Fruit fly (Drosophila melanogaster): Measurements from ENCODE around the gene CalpC.

CalpC gene

dm6 chrX:16332615-16333288, 7.2 kb downstream of the CalpC start (continued):
- TF ChIP-seq ham (GFP tag; IDR thresholded peaks at IDR 0.05), result peak; percentile 75
- peak; percentile 60 for TF ChIP-seq GATAe (GFP tag; conservative IDR thresholded peaks at IDR 0.05)
- TF ChIP-seq CG12104 (GFP tag; optimal IDR thresholded peaks at IDR 0.05), result peak; percentile 94
- peak; percentile 92 for TF ChIP-seq CG12155 (GFP tag; optimal IDR thresholded peaks at IDR 0.05)
- TF ChIP-seq CTCF (GFP tag; optimal IDR thresholded peaks at IDR 0.05), result peak; percentile 67
- peak; percentile 88 for TF ChIP-seq CG31224 (GFP tag; IDR thresholded peaks at IDR 0.05)
- peak; percentile 97 for TF ChIP-seq HmgZ (tag; optimal IDR thresholded peaks at IDR 0.05)
- TF ChIP-seq CG13424 (tag; optimal IDR thresholded peaks at IDR 0.05), result peak; percentile 98
- no peak for TF ChIP-seq vnd (GFP tag; IDR thresholded peaks at IDR 0.05; ENCODE audit: partially characterized antibody)
- TF ChIP-seq zen (tag; optimal IDR thresholded peaks at IDR 0.05), result peak; percentile 94
- peak; percentile 27 for TF ChIP-seq CG7745 (tag; optimal IDR thresholded peaks at IDR 0.05)
- peak; percentile 88 for TF ChIP-seq Vsx1 (GFP tag; optimal IDR thresholded peaks at IDR 0.05)
- TF ChIP-seq CG15696 (tag; optimal IDR thresholded peaks at IDR 0.05), result peak; percentile 93
- TF ChIP-seq Oaz (GFP tag; IDR thresholded peaks at IDR 0.05), result peak; percentile 83
- peak; percentile 85 for TF ChIP-seq CG7357 (GFP tag; IDR thresholded peaks at IDR 0.05)
- peak; percentile 49 for TF ChIP-seq Sry-δ (GFP tag; optimal IDR thresholded peaks at IDR 0.05)
- peak; percentile 93 for TF ChIP-seq Blimp-1 (GFP tag; optimal IDR thresholded peaks at IDR 0.05)
- TF ChIP-seq Camta (GFP tag; optimal IDR thresholded peaks at IDR 0.05), result peak; percentile 96
- TF ChIP-seq Hey (tag; optimal IDR thresholded peaks at IDR 0.05), result no peak
- TF ChIP-seq grau (tag; optimal IDR thresholded peaks at IDR 0.05), result peak; percentile 96
- peak; percentile 96 for TF ChIP-seq Hsf (GFP tag; optimal IDR thresholded peaks at IDR 0.05)
- peak; percentile 94 for TF ChIP-seq gsb-n (tag; optimal IDR thresholded peaks at IDR 0.05)
- TF ChIP-seq CG12071 (GFP tag; optimal IDR thresholded peaks at IDR 0.05), result peak; percentile 92
- TF ChIP-seq CG6791 (GFP tag; IDR thresholded peaks at IDR 0.05; ENCODE audit: partially characterized antibody), result no peak
- TF ChIP-seq CG10959 (GFP tag; IDR thresholded peaks at IDR 0.05), result peak; percentile 81
- TF ChIP-seq ac (GFP tag; optimal IDR thresholded peaks at IDR 0.05), result peak; percentile 88
- TF ChIP-seq Antp (GFP tag; optimal IDR thresholded peaks at IDR 0.05), result peak; percentile 94
- peak; percentile 57 for TF ChIP-seq HLHmδ (GFP tag; optimal IDR thresholded peaks at IDR 0.05)
- TF ChIP-seq scrt (GFP tag; optimal IDR thresholded peaks at IDR 0.05), result peak; percentile 95
- TF ChIP-seq CG14860 (GFP tag; IDR thresholded peaks at IDR 0.05; ENCODE audit: partially characterized antibody), result no peak
- TF ChIP-seq CG13624 (GFP tag; optimal IDR thresholded peaks at IDR 0.05), result peak; percentile 96
- peak; percentile 71 for TF ChIP-seq CG14965 (GFP tag; optimal IDR thresholded peaks at IDR 0.05; ENCODE audit: borderline replicate concordance)
- peak; percentile 88 for TF ChIP-seq CG9932 (GFP tag; IDR thresholded peaks at IDR 0.05)
- TF ChIP-seq CG10543 (GFP tag; optimal IDR thresholded peaks at IDR 0.05), result peak; percentile 98
- peak; percentile 82 for TF ChIP-seq peb (GFP tag; IDR thresholded peaks at IDR 0.05)
- TF ChIP-seq dysf (GFP tag; IDR thresholded peaks at IDR 0.05), result peak; percentile 96
- peak; percentile 85 for TF ChIP-seq CG10366 (GFP tag; IDR thresholded peaks at IDR 0.05)
- TF ChIP-seq MBD-R2 (GFP tag; IDR thresholded peaks at IDR 0.05), result peak; percentile 74; the same call in 1 of the 2 replicates
- peak; percentile 97 for TF ChIP-seq odd (GFP tag; optimal IDR thresholded peaks at IDR 0.05)
- peak; percentile 91 for TF ChIP-seq sisA (GFP tag; IDR thresholded peaks at IDR 0.05)
- peak; percentile 98 for TF ChIP-seq CG12659 (GFP tag; optimal IDR thresholded peaks at IDR 0.05)
- TF ChIP-seq oc (tag; optimal IDR thresholded peaks at IDR 0.05), result peak; percentile 91
- peak; percentile 96 for TF ChIP-seq Fer3 (tag; optimal IDR thresholded peaks at IDR 0.05)
- TF ChIP-seq CG2678 (tag; optimal IDR thresholded peaks at IDR 0.05), result peak; percentile 99
- peak; percentile 86 for TF ChIP-seq CG6654 (GFP tag; optimal IDR thresholded peaks at IDR 0.05)
- peak; percentile 93 for TF ChIP-seq ems (GFP tag; optimal IDR thresholded peaks at IDR 0.05)
- peak; percentile 94 for TF ChIP-seq CG10654 (GFP tag; optimal IDR thresholded peaks at IDR 0.05)
- peak; percentile 90 for TF ChIP-seq al (GFP tag; IDR thresholded peaks at IDR 0.05)
- peak; percentile 78; the same call in 2 of the 3 replicates for TF ChIP-seq CG6175 (GFP tag; IDR thresholded peaks at IDR 0.05)
- TF ChIP-seq chif (GFP tag; optimal IDR thresholded peaks at IDR 0.05), result peak; percentile 93 to 95
